Worm (Caenorhabditis elegans) whole organism, L1 larva: Measurements from ENCODE around the gene Y94H6A.12.

ENCODE experiments used
- C04F5.9 ChIP-seq: sonication (generic microtip); optimal IDR thresholded peaks from 2 replicates; lab custom pipeline; 2016; ENCODE audit warnings: missing genetic modification characterization, missing compliant biosample characterization
- F16B12.6 ChIP-seq: fragments of 150-350 bp; optimal IDR thresholded peaks from 2 replicates; lab custom pipeline; 2014; ENCODE audit warnings: missing biosample characterization, missing genetic modification characterization
- Y116A8C.19 ChIP-seq: sonication (generic microtip); optimal IDR thresholded peaks from 2 replicates; lab custom pipeline; 2016; ENCODE audit warnings: missing compliant biosample characterization, missing genetic modification characterization, borderline replicate concordance
- aha-1 ChIP-seq: fragments of 150-350 bp; optimal IDR thresholded peaks from 2 replicates; lab custom pipeline; 2014; ENCODE audit warnings: missing biosample characterization, missing genetic modification characterization
- aly-2 ChIP-seq: fragments of 150-350 bp; optimal IDR thresholded peaks from 2 replicates; lab custom pipeline; 2014; ENCODE audit warnings: missing biosample characterization, missing genetic modification characterization
- ama-1 ChIP-seq: fragments of 150-350 bp; optimal IDR thresholded peaks from 2 replicates; lab custom pipeline; 2014
- ceh-8 ChIP-seq: fragments of 200-800 bp; sonication (Bioruptor generic); optimal IDR thresholded peaks from 2 replicates; lab custom pipeline; 2018; ENCODE audit warnings: mild to moderate bottlenecking, missing genetic modification characterization, moderate library complexity, missing compliant biosample characterization
- ceh-90 ChIP-seq: sonication (generic microtip); optimal IDR thresholded peaks from 2 replicates; lab custom pipeline; 2016; ENCODE audit warnings: missing genetic modification characterization, missing compliant biosample characterization
- dpl-1 ChIP-seq, 3 experiments: fragments of 150-350 bp in 2 of 3; sonication (generic microtip) in 1 of 3; optimal IDR thresholded peaks; 2 replicates each; lab custom pipeline; 2014 to 2017; ENCODE audit warnings: missing biosample characterization in 3 of 3, missing genetic modification characterization in 3 of 3, missing genetic modification reagents in 3 of 3
- dsc-1 ChIP-seq: sonication (generic microtip); optimal IDR thresholded peaks from 2 replicates; lab custom pipeline; 2016; ENCODE audit warnings: mild to moderate bottlenecking, missing genetic modification characterization, missing compliant biosample characterization
- efl-1 ChIP-seq, 4 experiments: fragments of 150-350 bp; optimal IDR thresholded peaks in 3 of 4; peaks in 1 of 4; 1 replicate in 1 of 4; 2 replicates in 3 of 4; lab custom pipeline; 2014; ENCODE audit warnings: missing biosample characterization in 2 of 4, missing genetic modification characterization in 2 of 4, missing genetic modification reagents in 2 of 4
- efl-3 ChIP-seq: fragments of 200-800 bp; sonication (Bioruptor generic); optimal IDR thresholded peaks from 2 replicates; lab custom pipeline; 2018; ENCODE audit warnings: mild to moderate bottlenecking, missing genetic modification characterization, missing compliant biosample characterization
- egl-27 ChIP-seq, 2 experiments: fragments of 150-350 bp in 1 of 2; sonication (generic microtip); optimal IDR thresholded peaks; 3 replicates each; lab custom pipeline; 2017 to 2018; ENCODE audit warnings: missing biosample characterization in 2 of 2, missing genetic modification characterization in 2 of 2, missing genetic modification reagents in 2 of 2
- elt-2 ChIP-seq: sonication (generic microtip); optimal IDR thresholded peaks from 2 replicates; lab custom pipeline; 2016; ENCODE audit warnings: missing genetic modification characterization, mild to moderate bottlenecking, inconsistent platforms, missing compliant biosample characterization, missing genetic modification reagents
- fkh-10 ChIP-seq: sonication (generic microtip); optimal IDR thresholded peaks from 2 replicates; lab custom pipeline; 2017; ENCODE audit warnings: missing biosample characterization, missing genetic modification reagents, missing genetic modification characterization
- fkh-4 ChIP-seq: sonication (generic microtip); optimal IDR thresholded peaks from 2 replicates; lab custom pipeline; 2016; ENCODE audit warnings: missing compliant biosample characterization, missing genetic modification characterization, borderline replicate concordance
- fos-1 ChIP-seq: fragments of 150-350 bp; optimal IDR thresholded peaks from 2 replicates; lab custom pipeline; 2014; ENCODE audit warnings: missing biosample characterization, missing genetic modification characterization
- hlh-4 ChIP-seq: sonication (generic microtip); optimal IDR thresholded peaks from 2 replicates; lab custom pipeline; 2016; ENCODE audit warnings: mild to moderate bottlenecking, missing genetic modification characterization, missing compliant biosample characterization
- irx-1 ChIP-seq: sonication (generic microtip); optimal IDR thresholded peaks from 2 replicates; lab custom pipeline; 2016; ENCODE audit warnings: missing genetic modification characterization, missing compliant biosample characterization
- isw-1 ChIP-seq: fragments of 200-800 bp; sonication (Bioruptor generic); IDR thresholded peaks from 2 replicates; pipeline ENCODE4 v1.3.6; 2022; ENCODE audit warnings: missing genetic modification characterization, missing compliant biosample characterization
- jun-1 ChIP-seq: fragments of 150-350 bp; optimal IDR thresholded peaks from 2 replicates; lab custom pipeline; 2014; ENCODE audit warnings: missing biosample characterization, missing genetic modification reagents, missing genetic modification characterization
- lin-13 ChIP-seq: fragments of 150-350 bp; optimal IDR thresholded peaks from 2 replicates; lab custom pipeline; 2014; ENCODE audit warnings: missing biosample characterization, missing genetic modification reagents, missing genetic modification characterization
- lin-15B ChIP-seq: fragments of 150-350 bp; sonication (generic microtip); optimal IDR thresholded peaks from 3 replicates; lab custom pipeline; 2014; ENCODE audit warnings: missing biosample characterization, missing genetic modification characterization
- lin-35 ChIP-seq, 2 experiments: fragments of 150-350 bp; optimal IDR thresholded peaks; 2 replicates each; lab custom pipeline; 2014; ENCODE audit warnings: missing biosample characterization in 2 of 2, missing genetic modification characterization in 2 of 2, missing genetic modification reagents in 2 of 2
- lsy-2 ChIP-seq, 2 experiments: fragments of 150-350 bp; optimal IDR thresholded peaks; 2 replicates each; lab custom pipeline; 2014; ENCODE audit warnings: missing biosample characterization in 2 of 2, missing genetic modification characterization in 2 of 2
- mab-9 ChIP-seq: fragments of 200-800 bp; sonication (Bioruptor generic); IDR thresholded peaks from 2 replicates; pipeline ENCODE4 v1.3.6; 2022; ENCODE audit warnings: missing genetic modification reagents, missing genetic modification characterization, missing compliant biosample characterization
- mdl-1 ChIP-seq, 2 experiments: fragments of 150-350 bp; optimal IDR thresholded peaks; 2 replicates each; lab custom pipeline; 2014 to 2017; ENCODE audit warnings: missing biosample characterization in 2 of 2, missing genetic modification characterization in 2 of 2, inconsistent platforms in 1 of 2
- mep-1 ChIP-seq: fragments of 150-350 bp; optimal IDR thresholded peaks from 2 replicates; lab custom pipeline; 2014; ENCODE audit warnings: missing biosample characterization, missing genetic modification characterization
- nhr-12 ChIP-seq: sonication (generic microtip); optimal IDR thresholded peaks from 2 replicates; lab custom pipeline; 2017; ENCODE audit warnings: missing biosample characterization, missing genetic modification characterization
- nhr-237 ChIP-seq: fragments of 150-350 bp; optimal IDR thresholded peaks from 2 replicates; lab custom pipeline; 2014; ENCODE audit warnings: missing biosample characterization, missing genetic modification characterization
- nhr-28 ChIP-seq: fragments of 150-350 bp; optimal IDR thresholded peaks from 2 replicates; lab custom pipeline; 2014; ENCODE audit warnings: missing biosample characterization, missing genetic modification characterization
- nhr-71 ChIP-seq: sonication (generic microtip); optimal IDR thresholded peaks from 2 replicates; lab custom pipeline; 2016; ENCODE audit warnings: mild to moderate bottlenecking, missing genetic modification characterization, moderate library complexity, missing compliant biosample characterization
- nhr-77 ChIP-seq: fragments of 150-350 bp; optimal IDR thresholded peaks from 2 replicates; lab custom pipeline; 2014; ENCODE audit warnings: missing biosample characterization, missing genetic modification characterization
- nhr-84 ChIP-seq: sonication (generic microtip); optimal IDR thresholded peaks from 2 replicates; lab custom pipeline; 2017; ENCODE audit warnings: missing biosample characterization, missing genetic modification characterization
- nhr-90 ChIP-seq: sonication (generic microtip); optimal IDR thresholded peaks from 2 replicates; lab custom pipeline; 2016; ENCODE audit warnings: mild to moderate bottlenecking, missing genetic modification characterization, missing compliant biosample characterization; ENCODE audit not compliant: poor library complexity
- pax-3 ChIP-seq: fragments of 200-800 bp; sonication (Bioruptor generic); optimal IDR thresholded peaks from 2 replicates; lab custom pipeline; 2018; ENCODE audit warnings: mild to moderate bottlenecking, missing genetic modification characterization, moderate library complexity, missing compliant biosample characterization
- pqm-1 ChIP-seq: sonication (generic microtip); optimal IDR thresholded peaks from 3 replicates; lab custom pipeline; 2017; ENCODE audit warnings: missing biosample characterization, missing genetic modification characterization
- rnt-1 ChIP-seq: sonication (generic microtip); optimal IDR thresholded peaks from 2 replicates; lab custom pipeline; 2016; ENCODE audit warnings: mild to moderate bottlenecking, missing genetic modification characterization, moderate library complexity, missing compliant biosample characterization
- sup-37 ChIP-seq: fragments of 200-800 bp; sonication (Bioruptor generic); optimal IDR thresholded peaks from 2 replicates; lab custom pipeline; 2018; ENCODE audit warnings: mild to moderate bottlenecking, missing genetic modification characterization, missing compliant biosample characterization
- tbx-2 ChIP-seq: sonication (generic microtip); optimal IDR thresholded peaks from 2 replicates; lab custom pipeline; 2016; ENCODE audit warnings: missing genetic modification characterization, missing compliant biosample characterization
- unc-130 ChIP-seq: fragments of 150-350 bp; optimal IDR thresholded peaks from 2 replicates; lab custom pipeline; 2017; ENCODE audit warnings: missing biosample characterization, missing genetic modification characterization, inconsistent platforms
- unc-30 ChIP-seq: sonication (generic microtip); optimal IDR thresholded peaks from 2 replicates; lab custom pipeline; 2017; ENCODE audit warnings: missing biosample characterization, missing genetic modification characterization
- vab-15 ChIP-seq: sonication (generic microtip); optimal IDR thresholded peaks from 2 replicates; lab custom pipeline; 2017; ENCODE audit warnings: missing genotype, mild to moderate bottlenecking, missing genetic modification characterization, missing compliant biosample characterization
- zag-1 ChIP-seq: fragments of 150-350 bp; optimal IDR thresholded peaks from 2 replicates; lab custom pipeline; 2014; ENCODE audit warnings: missing biosample characterization, missing genetic modification characterization
- ztf-4 ChIP-seq: fragments of 150-350 bp; optimal IDR thresholded peaks from 2 replicates; lab custom pipeline; 2014; ENCODE audit warnings: missing biosample characterization, missing genetic modification characterization

Gene Y94H6A.12

ce11 chrIV:2676281-2676680 is 36.6 kb downstream of the Y94H6A.12 start, which contains the start of gene Y94H6A.3 (continued):
- no peak for TF ChIP-seq hlh-4 (tag; lab: Kevin White, UChicago)
- peak; percentile 95 for TF ChIP-seq isw-1 (GFP tag; lab: Robert Waterston, UW)
- TF ChIP-seq mep-1 = peak; percentile 97
- TF ChIP-seq zag-1 (tag; lab: Kevin White, UChicago) = no peak
- peak; percentile 96 for TF ChIP-seq nhr-71 (tag; lab: Kevin White, UChicago)
- peak; percentile 38 for TF ChIP-seq aha-1 (tag; lab: Kevin White, UChicago)
- TF ChIP-seq F16B12.6 = peak; percentile 69
- TF ChIP-seq unc-30 (tag; lab: Kevin White, UChicago) = no peak
- peak; percentile 37 for TF ChIP-seq nhr-12 (tag; lab: Kevin White, UChicago)
- TF ChIP-seq sup-37 (GFP tag; lab: Kevin White, UChicago) = peak; percentile 78
- TF ChIP-seq C04F5.9 (tag; lab: Kevin White, UChicago) = peak; percentile 82
- peak; percentile 99 for TF ChIP-seq dpl-1 (GFP tag; optimal IDR thresholded peaks at IDR 0.05; lab: Kevin White, UChicago)
- TF ChIP-seq rnt-1 = peak; percentile 96
- TF ChIP-seq aly-2 = peak; percentile 62
- peak; percentile 79 for TF ChIP-seq pax-3 (tag; lab: Kevin White, UChicago)
- peak; percentile 68 for TF ChIP-seq elt-2 (tag; lab: Kevin White, UChicago)
- TF ChIP-seq lsy-2 (tag; optimal IDR thresholded peaks at IDR 0.05; lab: Kevin White, UChicago) = peak; percentile 96
- peak; percentile 96 for TF ChIP-seq dsc-1 (tag; lab: Kevin White, UChicago)
- TF ChIP-seq lin-15B (tag; lab: Kevin White, UChicago) = peak; percentile 95
- peak; percentile 97 to 99 for TF ChIP-seq efl-1 (optimal IDR thresholded peaks at IDR 0.05; lab: Kevin White, UChicago)
- peak; percentile 99 to 100 for TF ChIP-seq efl-1 (GFP tag; optimal IDR thresholded peaks at IDR 0.05 in 1 of 2; lab: Kevin White, UChicago)
- TF ChIP-seq nhr-90 = peak; percentile 93
- peak; percentile 94 for TF ChIP-seq tbx-2 (tag; lab: Kevin White, UChicago)
- TF ChIP-seq fkh-10 (GFP tag; lab: Kevin White, UChicago) = peak; percentile 63
- no peak for TF ChIP-seq nhr-84 (tag; lab: Kevin White, UChicago)
- peak; percentile 22 for TF ChIP-seq efl-3 (GFP tag; lab: Kevin White, UChicago)
- TF ChIP-seq pqm-1 (tag; lab: Kevin White, UChicago) = no peak
- TF ChIP-seq jun-1 = peak; percentile 91
- TF ChIP-seq lin-13 = peak; percentile 95
- TF ChIP-seq irx-1 = peak; percentile 91
- TF ChIP-seq egl-27 (tag; optimal IDR thresholded peaks at IDR 0.05; lab: Kevin White, UChicago) = no peak
- peak; percentile 99 for TF ChIP-seq lin-35 (GFP tag; optimal IDR thresholded peaks at IDR 0.05; lab: Kevin White, UChicago)
- peak; percentile 87 for TF ChIP-seq ceh-8
- TF ChIP-seq mdl-1 (tag; optimal IDR thresholded peaks at IDR 0.05; lab: Kevin White, UChicago) = peak in 1 of 2 experiments; percentile 70
- peak; percentile 85 for TF ChIP-seq fos-1 (tag; lab: Kevin White, UChicago)
- TF ChIP-seq vab-15 (tag; lab: Kevin White, UChicago) = no peak
- TF ChIP-seq nhr-237 (tag; lab: Kevin White, UChicago) = peak; percentile 9
- TF ChIP-seq ceh-90 (tag; lab: Kevin White, UChicago) = peak; percentile 68
- no peak for TF ChIP-seq Y116A8C.19 (tag; lab: Kevin White, UChicago)
- TF ChIP-seq ama-1 (lab: Kevin White, UChicago) = peak; percentile 51
- peak; percentile 83 for TF ChIP-seq unc-130
- TF ChIP-seq nhr-77 (tag; lab: Kevin White, UChicago) = peak; percentile 75
- TF ChIP-seq ztf-4 (tag; lab: Kevin White, UChicago) = peak; percentile 65
- TF ChIP-seq nhr-28 (tag; lab: Kevin White, UChicago) = no peak
- peak; percentile 90 for TF ChIP-seq mab-9 (GFP tag; lab: Robert Waterston, UW)
- peak; percentile 70 for TF ChIP-seq fkh-4 (tag; lab: Kevin White, UChicago)
